Fruit fly (Drosophila melanogaster) whole organism, pupa: ENCODE measurements around the gene CG10428.

ENCODE experiments used
- CG14655 ChIP-seq: fragments of 200-800 bp; sonication (Bioruptor generic); optimal IDR thresholded peaks from 3 replicates; lab custom pipeline; 2017; ENCODE audit warnings: mild to moderate bottlenecking, missing biosample characterization, missing genetic modification reagents, missing genetic modification characterization
- CG32121 ChIP-seq: fragments of 200-800 bp; sonication (Bioruptor generic); IDR thresholded peaks from 2 replicates; pipeline ENCODE4 v1.3.6; 2022; ENCODE audit warnings: missing biosample characterization, missing genetic modification characterization
- CG34367 ChIP-seq: fragments of 200-800 bp; sonication (Bioruptor generic); optimal IDR thresholded peaks from 2 replicates; lab custom pipeline; 2018; ENCODE audit warnings: missing biosample characterization, mild to moderate bottlenecking, missing genetic modification characterization
- CG8159 ChIP-seq: fragments of 200-800 bp; sonication (Bioruptor generic); optimal IDR thresholded peaks from 3 replicates; lab custom pipeline; 2018; ENCODE audit warnings: missing biosample characterization, mild to moderate bottlenecking, missing genetic modification characterization, moderate library complexity
- CG8301 ChIP-seq: fragments of 200-800 bp; sonication (Bioruptor generic); optimal IDR thresholded peaks from 2 replicates; lab custom pipeline; 2018; ENCODE audit warnings: missing biosample characterization, mild to moderate bottlenecking, missing genetic modification characterization
- Ets98B ChIP-seq: fragments of 200-800 bp; sonication (Bioruptor generic); IDR thresholded peaks from 2 replicates; pipeline ENCODE4 v1.3.6; 2022; ENCODE audit warnings: missing biosample characterization, missing genetic modification characterization
- Pif1A ChIP-seq: fragments of 200-800 bp; sonication (Bioruptor generic); optimal IDR thresholded peaks from 3 replicates; lab custom pipeline; 2016; ENCODE audit warnings: missing biosample characterization, missing genetic modification characterization
- rn ChIP-seq: fragments of 200-800 bp; sonication (Bioruptor generic); IDR thresholded peaks from 2 replicates; pipeline ENCODE4 v1.3.6; 2022; ENCODE audit warnings: missing biosample characterization, missing genetic modification characterization

DNA sequence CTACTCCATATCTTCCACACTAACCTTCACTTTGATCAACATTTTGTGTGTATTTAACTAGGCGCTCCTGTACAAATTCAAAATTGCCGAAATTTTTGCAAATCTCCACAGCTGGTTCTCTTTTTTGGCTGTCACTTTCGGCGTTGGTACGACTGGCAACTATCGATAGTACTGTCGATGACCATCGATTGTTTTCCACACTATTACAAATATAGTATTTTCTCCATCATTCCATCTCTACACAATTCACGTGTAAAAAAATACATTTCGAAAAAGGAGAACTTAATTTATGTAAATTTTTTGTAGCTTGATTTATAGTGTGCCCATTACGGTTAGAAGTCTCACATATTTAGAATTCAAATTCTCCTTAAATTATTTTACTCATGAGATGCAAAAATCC is 3.0 kb downstream of the CG10428 start, which contains the start of gene Nedd8:
- TF ChIP-seq CG8159 (no peak), CG14655 (GFP tag; lab: Kevin White, UChicago) (no peak), Pif1A (GFP tag; lab: Kevin White, UChicago) (no peak), CG8301 (tag; lab: Kevin White, UChicago) (no peak), CG32121 (GFP tag; lab: Robert Waterston, UW) (no peak), Ets98B (GFP tag; lab: Robert Waterston, UW) (no peak), CG34367 (no peak), rn (GFP tag; lab: Robert Waterston, UW) (no peak)
